Fruit fly (Drosophila melanogaster) whole organism, prepupa: Measurements from ENCODE around the gene mst.

Experiments
- Blimp-1 ChIP-seq: fragments of 200-800 bp; sonication (Bioruptor generic); optimal IDR thresholded peaks from 3 replicates; lab custom pipeline; 2017; ENCODE audit warnings: missing biosample characterization, missing genetic modification characterization, mild to moderate bottlenecking, moderate library complexity, missing genetic modification reagents
- CG10631 ChIP-seq: fragments of 200-800 bp; sonication (Bioruptor generic); optimal IDR thresholded peaks from 2 replicates; lab custom pipeline; 2016; ENCODE audit warnings: missing biosample characterization, missing genetic modification characterization
- CG10669 ChIP-seq: fragments of 200-800 bp; sonication (Bioruptor generic); optimal IDR thresholded peaks from 3 replicates; lab custom pipeline; 2018; ENCODE audit warnings: missing biosample characterization, mild to moderate bottlenecking, missing genetic modification characterization, moderate library complexity
- CG11902 ChIP-seq: fragments of 200-800 bp; sonication (Bioruptor generic); optimal IDR thresholded peaks from 3 replicates; lab custom pipeline; 2016; ENCODE audit warnings: missing biosample characterization, missing genetic modification characterization
- CG15336 ChIP-seq: fragments of 200-800 bp; sonication (Bioruptor generic); IDR thresholded peaks from 2 replicates; pipeline ENCODE4 v1.3.6; 2022; ENCODE audit warnings: missing biosample characterization, missing genetic modification characterization
- CG1621 ChIP-seq: fragments of 200-800 bp; sonication (Bioruptor generic); optimal IDR thresholded peaks from 3 replicates; lab custom pipeline; 2018; ENCODE audit warnings: missing biosample characterization, mild to moderate bottlenecking, missing genetic modification characterization
- CG16779 ChIP-seq: fragments of 200-800 bp; sonication (Bioruptor generic); optimal IDR thresholded peaks from 3 replicates; lab custom pipeline; 2017; ENCODE audit warnings: missing biosample characterization, mild to moderate bottlenecking, missing genetic modification characterization
- CG3032 ChIP-seq: fragments of 200-800 bp; optimal IDR thresholded peaks from 2 replicates; lab custom pipeline; 2019; ENCODE audit warnings: missing biosample characterization, mild to moderate bottlenecking, missing genetic modification characterization, moderate library complexity
- CG31627 ChIP-seq: fragments of 200-800 bp; sonication (Bioruptor generic); optimal IDR thresholded peaks from 3 replicates; lab custom pipeline; 2016; ENCODE audit warnings: missing biosample characterization, missing genetic modification characterization
- CG32006 ChIP-seq: fragments of 200-800 bp; sonication (Bioruptor generic); optimal IDR thresholded peaks from 3 replicates; lab custom pipeline; 2017; ENCODE audit warnings: missing biosample characterization, mild to moderate bottlenecking, missing genetic modification characterization
- CG34406 ChIP-seq: fragments of 200-800 bp; sonication (Bioruptor generic); optimal IDR thresholded peaks from 3 replicates; lab custom pipeline; 2016; ENCODE audit warnings: missing biosample characterization, missing genetic modification characterization
- CG3919 ChIP-seq: fragments of 200-800 bp; sonication (Bioruptor generic); optimal IDR thresholded peaks from 3 replicates; lab custom pipeline; 2016; ENCODE audit warnings: missing biosample characterization, missing genetic modification characterization
- CG4318 ChIP-seq: fragments of 200-800 bp; sonication (Bioruptor generic); optimal IDR thresholded peaks from 3 replicates; lab custom pipeline; 2017; ENCODE audit warnings: missing biosample characterization, mild to moderate bottlenecking, missing genetic modification characterization
- CG6163 ChIP-seq: fragments of 200-800 bp; sonication (Bioruptor generic); IDR thresholded peaks from 3 replicates; pipeline ENCODE4 v1.3.6; 2022; ENCODE audit warnings: missing biosample characterization, missing genetic modification characterization
- CG6276 ChIP-seq: fragments of 200-800 bp; sonication (Bioruptor generic); optimal IDR thresholded peaks from 2 replicates; lab custom pipeline; 2017; ENCODE audit warnings: missing biosample characterization, mild to moderate bottlenecking, missing genetic modification characterization
- CG6792 ChIP-seq: fragments of 200-800 bp; sonication (Bioruptor generic); optimal IDR thresholded peaks from 3 replicates; lab custom pipeline; 2016; ENCODE audit warnings: missing biosample characterization, missing genetic modification characterization
- CG6808 ChIP-seq: fragments of 200-800 bp; sonication (Bioruptor generic); optimal IDR thresholded peaks from 3 replicates; lab custom pipeline; 2017; ENCODE audit warnings: missing biosample characterization, missing genetic modification characterization, mild to moderate bottlenecking, moderate library complexity, missing genetic modification reagents
- CG6854 ChIP-seq: fragments of 200-800 bp; sonication (Bioruptor generic); optimal IDR thresholded peaks from 2 replicates; lab custom pipeline; 2017; ENCODE audit warnings: missing biosample characterization, mild to moderate bottlenecking, missing genetic modification characterization
- CG7368 ChIP-seq: fragments of 200-800 bp; sonication (Bioruptor generic); optimal IDR thresholded peaks from 3 replicates; lab custom pipeline; 2016; ENCODE audit warnings: missing biosample characterization, missing genetic modification characterization
- CG8319 ChIP-seq: fragments of 200-800 bp; sonication (Bioruptor generic); optimal IDR thresholded peaks from 3 replicates; lab custom pipeline; 2016; ENCODE audit warnings: missing biosample characterization, missing genetic modification characterization
- Eip75B ChIP-seq: fragments of 200-800 bp; sonication (Bioruptor generic); optimal IDR thresholded peaks from 3 replicates; lab custom pipeline; 2016; ENCODE audit warnings: missing biosample characterization, missing genetic modification characterization
- Eip78C ChIP-seq: fragments of 200-800 bp; sonication (Bioruptor generic); peaks from one replicate; lab custom pipeline; 2016; ENCODE audit warnings: missing biosample characterization, missing genetic modification characterization
- Ets21C ChIP-seq: fragments of 200-800 bp; sonication (Bioruptor generic); optimal IDR thresholded peaks from 3 replicates; lab custom pipeline; 2016; ENCODE audit warnings: missing biosample characterization, missing genetic modification characterization
- Hr39 ChIP-seq: fragments of 200-800 bp; sonication (Bioruptor generic); optimal IDR thresholded peaks from 2 replicates; lab custom pipeline; 2016; ENCODE audit warnings: missing biosample characterization, missing genetic modification characterization
- Hr4 ChIP-seq: fragments of 200-800 bp; sonication (Bioruptor generic); optimal IDR thresholded peaks from 3 replicates; lab custom pipeline; 2016; ENCODE audit warnings: missing biosample characterization, missing genetic modification characterization
- Met ChIP-seq: fragments of 200-800 bp; sonication (Bioruptor generic); optimal IDR thresholded peaks from 3 replicates; lab custom pipeline; 2016; ENCODE audit warnings: missing biosample characterization, missing genetic modification characterization
- Sox102F ChIP-seq: fragments of 200-800 bp; sonication (Bioruptor generic); optimal IDR thresholded peaks from 2 replicates; lab custom pipeline; 2016; ENCODE audit warnings: missing biosample characterization, mild to moderate bottlenecking, missing genetic modification characterization
- Sox14 ChIP-seq: fragments of 200-800 bp; sonication (Bioruptor generic); optimal IDR thresholded peaks from 3 replicates; lab custom pipeline; 2016; ENCODE audit warnings: missing biosample characterization, missing genetic modification characterization
- Sox15 ChIP-seq: fragments of 200-800 bp; sonication (Bioruptor generic); optimal IDR thresholded peaks from 3 replicates; lab custom pipeline; 2016; ENCODE audit warnings: missing biosample characterization, missing genetic modification characterization
- achi ChIP-seq: fragments of 200-800 bp; sonication (Bioruptor generic); optimal IDR thresholded peaks from 3 replicates; lab custom pipeline; 2016; ENCODE audit warnings: missing biosample characterization, missing genetic modification characterization
- cyc ChIP-seq: fragments of 200-800 bp; sonication (Bioruptor generic); optimal IDR thresholded peaks from 3 replicates; lab custom pipeline; 2016; ENCODE audit warnings: missing biosample characterization, missing genetic modification characterization
- dac ChIP-seq: fragments of 200-800 bp; sonication (Bioruptor generic); optimal IDR thresholded peaks from 2 replicates; lab custom pipeline; 2017; ENCODE audit warnings: missing biosample characterization, mild to moderate bottlenecking, missing genetic modification characterization
- eg ChIP-seq: fragments of 200-800 bp; sonication (Bioruptor generic); IDR thresholded peaks from 3 replicates; pipeline ENCODE4 v1.3.6; 2022; ENCODE audit warnings: missing biosample characterization, missing genetic modification characterization
- esn ChIP-seq: fragments of 200-800 bp; sonication (Bioruptor generic); optimal IDR thresholded peaks from 2 replicates; lab custom pipeline; 2016; ENCODE audit warnings: missing biosample characterization, mild to moderate bottlenecking, missing genetic modification characterization, moderate library complexity
- fd59A ChIP-seq: fragments of 200-800 bp; sonication (Bioruptor generic); optimal IDR thresholded peaks from 2 replicates; lab custom pipeline; 2017; ENCODE audit warnings: missing biosample characterization, mild to moderate bottlenecking, missing genetic modification characterization, missing genetic modification reagents
- fkh ChIP-seq: fragments of 200-800 bp; sonication (Bioruptor generic); optimal IDR thresholded peaks from 3 replicates; lab custom pipeline; 2017; ENCODE audit warnings: missing biosample characterization, mild to moderate bottlenecking, missing genetic modification characterization, moderate library complexity
- lz ChIP-seq: fragments of 200-800 bp; sonication (Bioruptor generic); optimal IDR thresholded peaks from 3 replicates; lab custom pipeline; 2016; ENCODE audit warnings: missing biosample characterization, missing genetic modification characterization
- net ChIP-seq: fragments of 200-800 bp; sonication (Bioruptor generic); optimal IDR thresholded peaks from 3 replicates; lab custom pipeline; 2016; ENCODE audit warnings: missing biosample characterization, missing genetic modification characterization
- ss ChIP-seq, 2 experiments: fragments of 200-800 bp; sonication (Bioruptor generic); optimal IDR thresholded peaks; 2 replicates in 1 of 2; 3 replicates in 1 of 2; lab custom pipeline; 2017 to 2018; ENCODE audit warnings: mild to moderate bottlenecking in 2 of 2, missing biosample characterization in 2 of 2, missing genetic modification characterization in 2 of 2, moderate library complexity in 1 of 2
- topi ChIP-seq: fragments of 200-800 bp; sonication (Bioruptor generic); optimal IDR thresholded peaks from 3 replicates; lab custom pipeline; 2016; ENCODE audit warnings: missing biosample characterization, missing genetic modification characterization
- vri ChIP-seq: fragments of 200-800 bp; sonication (Bioruptor generic); optimal IDR thresholded peaks from 3 replicates; lab custom pipeline; 2016; ENCODE audit warnings: missing biosample characterization, mild to moderate bottlenecking, missing genetic modification characterization

mst gene

DNA sequence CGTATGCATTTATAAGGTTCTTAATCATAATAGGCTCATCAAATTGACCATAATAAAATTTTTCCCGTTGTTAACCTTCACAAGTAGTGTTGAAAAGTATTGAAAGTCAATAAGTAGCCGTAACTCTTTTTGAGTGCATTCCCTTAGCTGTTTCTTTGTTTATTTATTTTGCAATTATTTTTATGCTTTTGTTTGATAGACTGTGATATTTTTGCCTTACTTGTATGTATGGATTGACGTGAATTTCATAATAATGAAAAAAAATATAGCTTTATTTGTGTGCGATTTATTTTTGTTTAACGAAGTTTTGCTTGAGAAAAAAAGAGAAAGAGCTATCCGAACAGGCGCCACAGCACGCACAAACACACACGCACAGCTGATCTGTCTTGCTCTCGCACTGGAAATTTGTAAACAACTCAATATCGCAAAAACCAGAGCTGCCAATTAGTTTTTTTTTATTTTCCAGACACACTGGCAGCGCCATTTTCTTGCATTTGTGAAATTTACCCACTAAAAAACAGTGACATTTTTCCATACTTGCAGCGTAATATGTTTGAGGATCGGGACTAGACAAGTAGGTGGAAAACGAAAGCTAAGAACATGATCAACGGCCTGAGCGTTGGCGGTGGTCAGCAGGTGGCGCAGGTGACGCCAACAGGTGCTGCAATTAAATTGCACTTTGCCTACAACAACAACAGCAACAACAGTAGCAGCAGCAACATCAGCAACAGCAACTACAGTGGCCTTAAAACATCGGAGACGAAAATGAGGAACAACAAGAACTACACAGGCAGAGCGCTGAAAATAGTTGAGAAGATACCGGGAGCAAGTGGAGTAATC, 19.4 kb upstream of the mst start:
- TF ChIP-seq CG6792 (no peak), CG8319 (GFP tag; lab: Kevin White, UChicago) (no peak), CG11902 (GFP tag; lab: Kevin White, UChicago) (no peak), CG31627 (GFP tag; lab: Kevin White, UChicago) (peak; percentile 4), fd59A (GFP tag; lab: Kevin White, UChicago) (no peak), fkh (GFP tag; lab: Kevin White, UChicago) (peak; percentile 71), CG1621 (tag; lab: Kevin White, UChicago) (no peak), Sox102F (GFP tag; lab: Kevin White, UChicago) (peak; percentile 23), achi (no peak), ss (GFP tag; optimal IDR thresholded peaks at IDR 0.05; lab: Kevin White, UChicago) (peak; percentile 24 to 27), Ets21C (GFP tag; lab: Kevin White, UChicago) (no peak), Blimp-1 (no peak), Eip75B (peak; percentile 20), CG15336 (GFP tag; lab: Robert Waterston, UW) (no peak), CG3919 (GFP tag; lab: Kevin White, UChicago) (no peak), CG10669 (peak; percentile 13), Met (GFP tag; lab: Kevin White, UChicago) (peak; percentile 25), esn (GFP tag; lab: Kevin White, UChicago) (peak; percentile 19), CG10631 (GFP tag; lab: Kevin White, UChicago) (peak; percentile 29), CG7368 (GFP tag; lab: Kevin White, UChicago) (no peak), CG6808 (GFP tag; lab: Kevin White, UChicago) (peak; percentile 35), Sox14 (GFP tag; lab: Kevin White, UChicago) (peak; percentile 42), CG6163 (GFP tag; lab: Robert Waterston, UW) (no peak), topi (peak; percentile 0), Eip78C (GFP tag; lab: Kevin White, UChicago) (peak; percentile 58), CG6276 (GFP tag; lab: Kevin White, UChicago) (no peak), vri (GFP tag; lab: Kevin White, UChicago) (peak; percentile 24), Hr39 (GFP tag; lab: Kevin White, UChicago) (no peak), dac (GFP tag; lab: Kevin White, UChicago) (no peak), CG16779 (tag; lab: Kevin White, UChicago) (peak; percentile 28)

DNA sequence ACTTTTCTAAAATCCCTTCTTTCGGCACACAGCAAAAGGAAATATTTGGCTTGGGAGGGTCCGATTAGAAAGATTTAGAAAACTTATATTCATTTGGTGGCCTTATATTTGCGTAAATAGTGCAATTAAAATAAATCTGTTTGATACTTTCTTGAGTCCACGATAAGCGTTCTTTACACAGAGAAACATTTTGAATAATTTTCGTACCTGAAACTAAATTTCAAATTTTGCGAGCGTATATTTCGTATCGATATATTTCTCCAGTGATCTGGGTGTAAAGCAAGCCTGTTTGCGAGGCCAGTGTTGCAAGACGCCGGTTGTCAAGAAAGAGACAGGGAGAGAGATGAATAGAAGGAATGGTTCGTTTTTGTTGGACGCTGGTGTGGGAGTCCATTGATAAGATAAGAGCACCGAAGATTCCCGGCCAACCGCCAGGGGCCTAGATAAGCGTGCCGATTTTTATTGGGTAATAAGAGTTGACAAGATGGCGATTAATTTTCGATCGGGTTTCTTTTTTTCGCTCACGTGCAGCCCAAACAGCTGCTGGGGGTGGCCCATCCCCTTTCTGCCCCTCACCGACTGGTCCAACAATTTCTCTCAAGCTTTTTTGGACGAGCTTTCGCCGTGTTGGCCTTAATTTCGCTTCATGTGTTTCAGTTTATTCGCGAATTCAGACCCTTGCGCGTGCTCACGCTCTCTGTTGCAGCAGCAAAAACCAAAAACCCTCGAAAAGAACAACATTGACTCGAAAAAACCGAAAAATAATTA, 14.9 kb upstream of the mst start, which contains the start of gene slgA:
Gene slgA (plus strand): TSS at position 344 of the 768 bp plus-strand sequence.
- TF ChIP-seq CG32006 (GFP tag; lab: Kevin White, UChicago) (no peak), CG7368 (GFP tag; lab: Kevin White, UChicago) (peak; percentile 33), CG16779 (tag; lab: Kevin White, UChicago) (no peak), CG6808 (GFP tag; lab: Kevin White, UChicago) (no peak), dac (GFP tag; lab: Kevin White, UChicago) (no peak), vri (GFP tag; lab: Kevin White, UChicago) (no peak), Hr4 (GFP tag; lab: Kevin White, UChicago) (no peak), cyc (peak; percentile 43), CG10669 (peak; percentile 4), esn (GFP tag; lab: Kevin White, UChicago) (peak; percentile 14), net (no peak), Sox14 (GFP tag; lab: Kevin White, UChicago) (peak; percentile 40), eg (GFP tag; lab: Robert Waterston, UW) (0 out of 3 replicates have a peak, but pooled peaks have one; percentile 12), CG15336 (GFP tag; lab: Robert Waterston, UW) (peak; percentile 6; the same call in 1 of the 2 replicates), CG11902 (GFP tag; lab: Kevin White, UChicago) (peak; percentile 8), Hr39 (GFP tag; lab: Kevin White, UChicago) (peak; percentile 36), lz (GFP tag; lab: Kevin White, UChicago) (peak; percentile 31), CG3919 (GFP tag; lab: Kevin White, UChicago) (peak; percentile 7), CG8319 (GFP tag; lab: Kevin White, UChicago) (peak; percentile 11), CG4318 (GFP tag; lab: Kevin White, UChicago) (no peak), topi (peak; percentile 39), CG34406 (GFP tag; lab: Kevin White, UChicago) (no peak), CG31627 (GFP tag; lab: Kevin White, UChicago) (peak; percentile 45), CG6854 (GFP tag; lab: Kevin White, UChicago) (peak; percentile 23), CG10631 (GFP tag; lab: Kevin White, UChicago) (peak; percentile 26), Met (GFP tag; lab: Kevin White, UChicago) (peak; percentile 29), Eip78C (GFP tag; lab: Kevin White, UChicago) (peak; percentile 1), Eip75B (peak; percentile 9), CG3032 (tag; lab: Kevin White, UChicago) (no peak), Sox15 (GFP tag; lab: Kevin White, UChicago) (no peak)
